Fruit fly (Drosophila melanogaster) whole organism, adult: ENCODE results near the gene Pi3K68D.

Source experiments
- CG33017 ChIP-seq: fragments of 200-800 bp; sonication (Bioruptor generic); optimal IDR thresholded peaks from 2 replicates; lab custom pipeline; 2018; ENCODE audit warnings: missing biosample characterization, mild to moderate bottlenecking, missing genetic modification characterization, moderate library complexity
- CG5204 ChIP-seq: fragments of 200-800 bp; sonication (Bioruptor generic); optimal IDR thresholded peaks from 2 replicates; lab custom pipeline; 2016; ENCODE audit warnings: missing biosample characterization, missing genetic modification characterization

dm6 chr3L:11772057-11772456 is 17.8 kb downstream of the Pi3K68D start, which contains the start of gene Muc68D:
- TF ChIP-seq CG5204 (GFP tag; lab: Kevin White, UChicago) (no peak), CG33017 (no peak)
